Fruit fly (Drosophila melanogaster) whole organism: ENCODE measurements around the gene CecB.

Source experiments
- CG8478 ChIP-seq: fragments of >200 bp; optimal IDR thresholded peaks from 2 replicates; lab custom pipeline; 2018; ENCODE audit warnings: inconsistent platforms
- Dll ChIP-seq: fragments of >200 bp; optimal IDR thresholded peaks from 2 replicates; lab custom pipeline; 2017
- EcR ChIP-seq, 2 experiments: fragments of >200 bp; optimal IDR thresholded peaks; 2 replicates each; lab custom pipeline; 2017; ENCODE audit warnings: missing biosample characterization in 2 of 2, missing genetic modification characterization in 2 of 2, missing genetic modification reagents in 2 of 2
- pan ChIP-seq: fragments of >200 bp; optimal IDR thresholded peaks from 2 replicates; lab custom pipeline; 2017
- psq ChIP-seq: fragments of >200 bp; optimal IDR thresholded peaks from 2 replicates; lab custom pipeline; 2017
- usp ChIP-seq: fragments of >200 bp; optimal IDR thresholded peaks from 2 replicates; lab custom pipeline; 2017; ENCODE audit warnings: missing biosample characterization, missing genetic modification characterization, mixed read lengths

Gene CecB

DNA sequence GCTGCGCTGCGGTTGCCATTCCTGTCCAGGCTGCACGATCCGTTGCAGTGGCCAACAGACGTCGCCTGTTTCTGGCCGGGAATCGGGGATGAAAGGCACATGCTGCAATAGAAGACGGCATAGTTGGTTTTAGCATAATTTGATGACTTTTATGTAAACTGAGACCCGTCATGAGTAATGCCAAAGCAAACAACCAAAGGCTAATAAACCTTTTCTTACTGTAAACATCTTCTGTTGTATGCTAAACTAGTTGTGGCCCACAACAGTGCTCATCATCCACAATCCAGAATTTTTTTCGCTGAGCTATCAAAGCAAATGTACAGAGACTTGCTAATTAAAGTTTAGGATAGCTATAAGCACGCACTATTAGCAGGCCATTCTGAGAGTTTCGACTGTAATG, 14.8 kb downstream of the CecB start:
- TF ChIP-seq EcR (GFP tag; optimal IDR thresholded peaks at IDR 0.05; lab: Kevin White, UChicago) (no peak), CG8478 (lab: Kevin White, UChicago) (no peak), usp (GFP tag; lab: Kevin White, UChicago) (no peak), psq (lab: Kevin White, UChicago) (no peak), pan (lab: Kevin White, UChicago) (no peak), Dll (lab: Kevin White, UChicago) (no peak)

DNA sequence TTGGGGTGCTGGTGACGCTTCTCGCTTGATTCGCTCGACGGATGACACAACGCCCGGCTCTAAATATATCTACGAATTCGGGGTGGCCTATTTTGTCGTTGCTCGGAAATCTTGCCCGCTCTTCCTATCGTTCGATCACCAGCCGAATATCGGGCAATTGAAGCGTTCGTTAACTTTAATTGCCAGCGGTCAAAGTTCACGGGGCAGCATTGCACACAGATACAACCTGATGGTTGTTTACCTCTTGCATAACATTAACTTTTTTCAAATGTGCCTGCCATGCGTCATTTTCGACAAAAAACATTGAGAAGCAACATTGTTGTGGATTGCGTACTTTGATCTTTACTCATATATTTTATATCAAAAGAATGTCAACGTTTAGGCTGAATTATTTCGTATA, 15.8 kb downstream of the CecB start:
- TF ChIP-seq Dll (lab: Kevin White, UChicago) (no peak), pan (lab: Kevin White, UChicago) (no peak), usp (GFP tag; lab: Kevin White, UChicago) (no peak), EcR (GFP tag; optimal IDR thresholded peaks at IDR 0.05; lab: Kevin White, UChicago) (no peak), CG8478 (lab: Kevin White, UChicago) (no peak), psq (lab: Kevin White, UChicago) (no peak)

- TF ChIP-seq Dll (lab: Kevin White, UChicago): no peak
- TF ChIP-seq pan (lab: Kevin White, UChicago): no peak
- no peak for TF ChIP-seq psq (lab: Kevin White, UChicago)
- TF ChIP-seq CG8478 (lab: Kevin White, UChicago): no peak
- TF ChIP-seq usp (GFP tag; lab: Kevin White, UChicago): no peak
- TF ChIP-seq EcR (GFP tag; optimal IDR thresholded peaks at IDR 0.05; lab: Kevin White, UChicago): no peak
Measured at dm6 chr3R:30196128-30196527, 17.5 kb downstream of the CecB start, which contains the start of gene CG15531. Gene CG15531 (minus strand): TSS chr3R:30196228.

DNA sequence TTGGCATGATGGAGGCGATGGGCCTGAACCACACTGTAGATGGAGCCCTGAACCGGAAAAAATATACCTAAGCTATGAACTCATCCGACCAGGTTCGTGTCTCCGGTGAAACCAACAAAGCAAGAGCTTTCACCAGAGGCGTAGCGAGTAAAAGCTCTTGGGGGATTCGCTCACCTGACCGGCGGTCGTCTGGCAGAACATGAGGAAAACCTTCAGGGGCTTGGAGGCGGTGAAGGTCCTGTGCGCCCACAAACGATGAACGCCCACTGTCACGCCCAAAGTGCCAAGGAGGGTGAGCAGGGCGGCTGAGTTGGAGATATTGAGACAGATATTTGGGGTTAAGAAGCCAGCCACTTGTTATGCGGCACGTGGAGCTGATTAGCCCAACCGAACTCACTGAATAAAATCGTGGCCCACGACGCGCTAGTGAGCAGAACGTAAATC, 18.0 kb downstream of the CecB start:
- no peak for TF ChIP-seq psq (lab: Kevin White, UChicago)
- no peak for TF ChIP-seq Dll (lab: Kevin White, UChicago)
- TF ChIP-seq CG8478 (lab: Kevin White, UChicago): no peak
- TF ChIP-seq EcR (GFP tag; optimal IDR thresholded peaks at IDR 0.05; lab: Kevin White, UChicago): no peak
- TF ChIP-seq pan (lab: Kevin White, UChicago): no peak
- TF ChIP-seq usp (GFP tag; lab: Kevin White, UChicago): no peak

- TF ChIP-seq EcR (GFP tag; optimal IDR thresholded peaks at IDR 0.05; lab: Kevin White, UChicago): no peak
- no peak for TF ChIP-seq pan (lab: Kevin White, UChicago)
- no peak for TF ChIP-seq psq (lab: Kevin White, UChicago)
- TF ChIP-seq usp (GFP tag; lab: Kevin White, UChicago): no peak
- no peak for TF ChIP-seq Dll (lab: Kevin White, UChicago)
- no peak for TF ChIP-seq CG8478 (lab: Kevin White, UChicago)
Measured at dm6 chr3R:30193826-30194225, 19.8 kb downstream of the CecB start.

dm6 chr3R:30191462-30191874, 22.1 kb downstream of the CecB start:
- peak; percentile 93 for TF ChIP-seq pan (lab: Kevin White, UChicago)
- no peak for TF ChIP-seq usp (GFP tag; lab: Kevin White, UChicago)

DNA sequence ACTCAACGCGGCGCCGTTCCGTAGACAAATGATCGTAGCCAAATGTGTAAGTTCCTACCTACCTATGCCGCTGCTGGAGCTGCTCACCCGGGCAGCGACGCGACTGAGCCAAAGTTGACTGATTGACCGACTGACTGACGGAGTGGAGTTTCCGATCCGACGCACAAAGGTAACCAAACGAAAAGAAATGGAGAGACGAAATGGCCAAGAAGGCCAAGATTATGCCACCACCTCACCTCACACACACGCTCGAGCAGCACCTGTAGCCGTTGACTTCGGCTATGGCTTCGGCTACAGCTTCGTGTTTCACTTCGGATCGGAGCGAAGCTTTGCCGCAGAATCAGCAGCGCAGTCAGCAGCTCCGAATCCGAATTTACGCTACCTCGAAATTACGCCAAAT, 22.6 kb downstream of the CecB start, which contains the start of gene CG9747:
Gene CG9747 (minus strand): TSS at position 206 of the 400 bp plus-strand sequence.
- TF ChIP-seq EcR (GFP tag; optimal IDR thresholded peaks at IDR 0.05; lab: Kevin White, UChicago): no peak
- TF ChIP-seq Dll (lab: Kevin White, UChicago): no peak
- no peak for TF ChIP-seq CG8478 (lab: Kevin White, UChicago)
- no peak for TF ChIP-seq pan (lab: Kevin White, UChicago)

dm6 chr3R:30189836-30190235, 23.8 kb downstream of the CecB start:
- TF ChIP-seq CG8478 (lab: Kevin White, UChicago): no peak
- TF ChIP-seq Dll (lab: Kevin White, UChicago): peak; percentile 18
- TF ChIP-seq pan (lab: Kevin White, UChicago): no peak

DNA sequence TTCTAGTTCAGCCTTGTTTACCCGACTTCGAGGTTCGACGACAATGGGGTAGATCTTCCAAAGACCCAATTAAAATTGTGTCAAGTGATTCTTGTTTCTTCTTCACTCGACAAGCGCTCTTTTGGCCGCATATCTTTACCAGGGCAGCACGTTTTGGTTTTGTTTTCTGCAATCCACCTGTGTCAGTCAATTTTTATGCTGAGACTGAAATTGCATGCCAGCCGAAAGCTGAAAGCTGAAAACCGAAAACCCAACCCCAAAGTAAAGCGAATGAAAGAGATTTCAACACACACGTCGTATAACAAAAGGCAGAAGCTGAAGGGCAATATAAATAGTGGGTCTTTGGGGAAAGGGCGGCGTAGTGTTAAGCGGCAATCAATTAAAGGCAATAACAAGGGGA, 24.2 kb downstream of the CecB start:
- TF ChIP-seq pan (lab: Kevin White, UChicago): no peak
- TF ChIP-seq psq (lab: Kevin White, UChicago): no peak
- TF ChIP-seq CG8478 (lab: Kevin White, UChicago): no peak
- TF ChIP-seq EcR (GFP tag; optimal IDR thresholded peaks at IDR 0.05; lab: Kevin White, UChicago): no peak
- TF ChIP-seq Dll (lab: Kevin White, UChicago): no peak
- no peak for TF ChIP-seq usp (GFP tag; lab: Kevin White, UChicago)

- TF ChIP-seq CG8478 (lab: Kevin White, UChicago) (no peak), EcR (GFP tag; optimal IDR thresholded peaks at IDR 0.05; lab: Kevin White, UChicago) (no peak), usp (GFP tag; lab: Kevin White, UChicago) (no peak), psq (lab: Kevin White, UChicago) (no peak), Dll (lab: Kevin White, UChicago) (no peak), pan (lab: Kevin White, UChicago) (no peak)
Measured at dm6 chr3R:30183872-30184271, 29.7 kb downstream of the CecB start.

DNA sequence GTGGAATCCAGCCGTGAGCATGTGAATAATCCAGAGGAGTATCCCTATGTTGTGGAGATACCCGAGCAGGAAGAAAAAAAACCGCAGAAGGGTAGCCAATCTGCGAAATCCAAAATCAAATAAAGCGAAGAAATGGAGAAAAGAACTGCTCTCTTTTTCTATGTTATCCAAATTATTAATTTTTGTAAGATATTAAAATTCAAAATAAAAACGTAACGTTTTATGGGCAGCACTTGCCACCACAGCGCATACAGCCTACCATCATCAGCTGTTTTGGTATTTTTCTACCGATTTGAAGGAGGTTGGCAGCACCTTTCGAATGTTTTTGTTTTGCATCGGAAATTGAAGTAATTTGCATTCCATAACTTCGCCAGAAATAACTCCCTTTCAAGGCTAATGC, 33.7 kb downstream of the CecB start, which contains the start of gene Bet5:
Gene Bet5 (plus strand): TSS at position 299 of the 400 bp plus-strand sequence.
- TF ChIP-seq usp (GFP tag; lab: Kevin White, UChicago): no peak
- TF ChIP-seq EcR (GFP tag; optimal IDR thresholded peaks at IDR 0.05; lab: Kevin White, UChicago): no peak
- no peak for TF ChIP-seq psq (lab: Kevin White, UChicago)
- no peak for TF ChIP-seq pan (lab: Kevin White, UChicago)
- no peak for TF ChIP-seq Dll (lab: Kevin White, UChicago)
- no peak for TF ChIP-seq CG8478 (lab: Kevin White, UChicago)

- no peak for TF ChIP-seq usp (GFP tag; lab: Kevin White, UChicago)
- TF ChIP-seq CG8478 (lab: Kevin White, UChicago): no peak
- TF ChIP-seq pan (lab: Kevin White, UChicago): no peak
- no peak for TF ChIP-seq EcR (GFP tag; optimal IDR thresholded peaks at IDR 0.05; lab: Kevin White, UChicago)
- TF ChIP-seq psq (lab: Kevin White, UChicago): no peak
- no peak for TF ChIP-seq Dll (lab: Kevin White, UChicago)
Measured at dm6 chr3R:30177494-30177893, 36.1 kb downstream of the CecB start, which contains the start of the genes CG1983 and CG15530. Gene CG1983 (minus strand): TSS chr3R:30177700. Gene CG15530 (plus strand): TSS chr3R:30177877.
